Worm (Caenorhabditis elegans) whole organism, L3 larva: Measurements from ENCODE around the gene F59A1.18.
A peak's percentile ranks its signal among the peaks of the same experiment; 100 is the strongest.

ENCODE experiments used
- R02D3.7 ChIP-seq: fragments of 150-350 bp; optimal IDR thresholded peaks from 2 replicates; lab custom pipeline; 2014; ENCODE audit warnings: missing biosample characterization, missing genetic modification characterization
- ZK546.5 ChIP-seq: sonication (generic microtip); optimal IDR thresholded peaks from 2 replicates; lab custom pipeline; 2017; ENCODE audit warnings: missing biosample characterization, missing genetic modification characterization
- aly-2 ChIP-seq: fragments of 150-350 bp; optimal IDR thresholded peaks from 2 replicates; lab custom pipeline; 2014; ENCODE audit warnings: missing biosample characterization, missing genetic modification characterization
- ama-1 ChIP-seq: fragments of 150-350 bp; optimal IDR thresholded peaks from 2 replicates; lab custom pipeline; 2018
- ceh-16 ChIP-seq: sonication (generic microtip); optimal IDR thresholded peaks from 2 replicates; lab custom pipeline; 2017; ENCODE audit warnings: missing biosample characterization, missing genetic modification characterization
- ceh-28 ChIP-seq: fragments of 150-350 bp; optimal IDR thresholded peaks from 2 replicates; lab custom pipeline; 2014; ENCODE audit warnings: missing biosample characterization, missing genetic modification reagents, missing genetic modification characterization
- ceh-82 ChIP-seq: fragments of 150-350 bp; optimal IDR thresholded peaks from 2 replicates; lab custom pipeline; 2014; ENCODE audit warnings: missing biosample characterization, missing genetic modification characterization
- ceh-9 ChIP-seq: sonication (generic microtip); optimal IDR thresholded peaks from 2 replicates; lab custom pipeline; 2018; ENCODE audit warnings: missing biosample characterization, missing genetic modification characterization
- daf-12 ChIP-seq: fragments of 150-350 bp; optimal IDR thresholded peaks from 2 replicates; lab custom pipeline; 2014; ENCODE audit warnings: missing biosample characterization, missing genetic modification reagents, missing genetic modification characterization
- egl-27 ChIP-seq: sonication (generic microtip); optimal IDR thresholded peaks from 4 replicates; lab custom pipeline; 2017; ENCODE audit warnings: missing biosample characterization, missing genetic modification reagents, missing genetic modification characterization
- egl-5 ChIP-seq: fragments of 150-350 bp; optimal IDR thresholded peaks from 2 replicates; lab custom pipeline; 2017; ENCODE audit warnings: missing biosample characterization, missing genetic modification reagents, missing genetic modification characterization, inconsistent platforms
- elt-1 ChIP-seq: fragments of 150-350 bp; optimal IDR thresholded peaks from 2 replicates; lab custom pipeline; 2014; ENCODE audit warnings: missing biosample characterization, missing genetic modification characterization
- elt-2 ChIP-seq: sonication (generic microtip); optimal IDR thresholded peaks from 2 replicates; lab custom pipeline; 2016; ENCODE audit warnings: missing genetic modification reagents, mild to moderate bottlenecking, missing genetic modification characterization, missing compliant biosample characterization
- elt-3 ChIP-seq, 3 experiments: fragments of 150-350 bp in 1 of 3; sonication (generic microtip) in 2 of 3; optimal IDR thresholded peaks; 2 replicates in 2 of 3; 4 replicates in 1 of 3; lab custom pipeline; 2014 to 2017; ENCODE audit warnings: missing biosample characterization in 3 of 3, missing genetic modification characterization in 3 of 3
- eor-1 ChIP-seq, 2 experiments: fragments of 150-350 bp; optimal IDR thresholded peaks; 2 replicates each; lab custom pipeline; 2014 to 2018; ENCODE audit warnings: missing biosample characterization in 2 of 2, missing genetic modification characterization in 2 of 2
- fkh-10 ChIP-seq: sonication (generic microtip); optimal IDR thresholded peaks from 2 replicates; lab custom pipeline; 2017; ENCODE audit warnings: missing biosample characterization, missing genetic modification reagents, missing genetic modification characterization
- fkh-2 ChIP-seq: fragments of 150-350 bp; optimal IDR thresholded peaks from 2 replicates; lab custom pipeline; 2014; ENCODE audit warnings: missing biosample characterization, missing genetic modification reagents, missing genetic modification characterization
- fos-1 ChIP-seq: fragments of 150-350 bp; optimal IDR thresholded peaks from 2 replicates; lab custom pipeline; 2014; ENCODE audit warnings: missing biosample characterization, missing genetic modification characterization
- hmg-11 ChIP-seq: sonication (generic microtip); optimal IDR thresholded peaks from 2 replicates; lab custom pipeline; 2016; ENCODE audit warnings: missing genetic modification characterization, missing compliant biosample characterization
- jun-1 ChIP-seq: fragments of 150-350 bp; optimal IDR thresholded peaks from 2 replicates; lab custom pipeline; 2014; ENCODE audit warnings: missing biosample characterization, missing genetic modification reagents, missing genetic modification characterization
- lin-15B ChIP-seq: fragments of 150-350 bp; optimal IDR thresholded peaks from 2 replicates; lab custom pipeline; 2014; ENCODE audit warnings: missing biosample characterization, missing genetic modification characterization
- lin-39 ChIP-seq: fragments of 150-350 bp; optimal IDR thresholded peaks from 2 replicates; lab custom pipeline; 2018; ENCODE audit warnings: missing biosample characterization, missing genetic modification reagents, missing genetic modification characterization
- lsy-12 ChIP-seq: sonication (generic microtip); optimal IDR thresholded peaks from 2 replicates; lab custom pipeline; 2016; ENCODE audit warnings: mild to moderate bottlenecking, missing genetic modification characterization, missing compliant biosample characterization
- mdl-1 ChIP-seq: fragments of 150-350 bp; optimal IDR thresholded peaks from 2 replicates; lab custom pipeline; 2014; ENCODE audit warnings: missing biosample characterization, missing genetic modification characterization
- mml-1 ChIP-seq: fragments of 150-350 bp; sonication (generic microtip); optimal IDR thresholded peaks from 3 replicates; lab custom pipeline; 2014; ENCODE audit warnings: missing biosample characterization, missing genetic modification characterization
- nfya-1 ChIP-seq: sonication (generic microtip); optimal IDR thresholded peaks from 2 replicates; lab custom pipeline; 2017; ENCODE audit warnings: missing genetic modification characterization, mild to moderate bottlenecking, missing compliant biosample characterization, antibody characterized with exemption, moderate library complexity; ENCODE audit not compliant: insufficient read depth
- nhr-11 ChIP-seq: fragments of 150-350 bp; optimal IDR thresholded peaks from 2 replicates; lab custom pipeline; 2014; ENCODE audit warnings: missing biosample characterization, missing genetic modification characterization
- nhr-12 ChIP-seq: fragments of 150-350 bp; optimal IDR thresholded peaks from 2 replicates; lab custom pipeline; 2014; ENCODE audit warnings: missing biosample characterization, missing genetic modification characterization
- nhr-23 ChIP-seq: fragments of 150-350 bp; optimal IDR thresholded peaks from 2 replicates; lab custom pipeline; 2014; ENCODE audit warnings: missing biosample characterization, missing genetic modification reagents, missing genetic modification characterization
- nhr-237 ChIP-seq: fragments of 150-350 bp; optimal IDR thresholded peaks from 2 replicates; lab custom pipeline; 2014; ENCODE audit warnings: missing biosample characterization, missing genetic modification characterization
- nhr-25 ChIP-seq: sonication (generic microtip); optimal IDR thresholded peaks from 2 replicates; lab custom pipeline; 2017; ENCODE audit warnings: missing biosample characterization, missing genetic modification characterization
- nhr-28 ChIP-seq: fragments of 150-350 bp; optimal IDR thresholded peaks from 2 replicates; lab custom pipeline; 2014; ENCODE audit warnings: missing biosample characterization, missing genetic modification characterization
- nhr-43 ChIP-seq: sonication (generic microtip); optimal IDR thresholded peaks from 2 replicates; lab custom pipeline; 2016; ENCODE audit warnings: mild to moderate bottlenecking, missing genetic modification characterization, missing compliant biosample characterization; ENCODE audit not compliant: poor library complexity, severe bottlenecking
- nhr-67 ChIP-seq: fragments of 150-350 bp; optimal IDR thresholded peaks from 2 replicates; lab custom pipeline; 2014; ENCODE audit warnings: missing biosample characterization, missing genetic modification characterization
- nhr-76 ChIP-seq: fragments of 150-350 bp; sonication (generic microtip); optimal IDR thresholded peaks from 5 replicates; lab custom pipeline; 2014; ENCODE audit warnings: missing biosample characterization, missing genetic modification characterization
- nhr-77 ChIP-seq: fragments of 150-350 bp; optimal IDR thresholded peaks from 2 replicates; lab custom pipeline; 2014; ENCODE audit warnings: missing biosample characterization, missing genetic modification characterization
- pha-4 ChIP-seq: fragments of 150-350 bp; optimal IDR thresholded peaks from 2 replicates; lab custom pipeline; 2014; ENCODE audit warnings: missing biosample characterization, missing genetic modification reagents, missing genetic modification characterization
- pqm-1 ChIP-seq: fragments of 150-350 bp; optimal IDR thresholded peaks from 2 replicates; lab custom pipeline; 2017; ENCODE audit warnings: missing biosample characterization, missing genetic modification characterization, inconsistent platforms
- sea-2 ChIP-seq: fragments of 150-350 bp; sonication (generic microtip); optimal IDR thresholded peaks from 4 replicates; lab custom pipeline; 2014; ENCODE audit warnings: missing biosample characterization, missing genetic modification reagents, missing genetic modification characterization
- skn-1 ChIP-seq: fragments of 150-350 bp; optimal IDR thresholded peaks from 2 replicates; lab custom pipeline; 2014; ENCODE audit warnings: missing biosample characterization, missing genetic modification characterization
- snpc-4 ChIP-seq: fragments of 150-350 bp; optimal IDR thresholded peaks from 2 replicates; lab custom pipeline; 2014; ENCODE audit warnings: missing biosample characterization, missing genetic modification characterization
- tbx-2 ChIP-seq: sonication (generic microtip); optimal IDR thresholded peaks from 2 replicates; lab custom pipeline; 2016; ENCODE audit warnings: mild to moderate bottlenecking, missing genetic modification characterization, missing compliant biosample characterization
- unc-39 ChIP-seq: sonication (generic microtip); optimal IDR thresholded peaks from 4 replicates; lab custom pipeline; 2017; ENCODE audit warnings: missing biosample characterization, missing genetic modification characterization
- unc-62 ChIP-seq: fragments of 150-350 bp; sonication (generic microtip); optimal IDR thresholded peaks from 4 replicates; lab custom pipeline; 2014; ENCODE audit warnings: missing biosample characterization, missing genetic modification reagents, missing genetic modification characterization
- zag-1 ChIP-seq: fragments of 150-350 bp; optimal IDR thresholded peaks from 2 replicates; lab custom pipeline; 2014; ENCODE audit warnings: missing biosample characterization, missing genetic modification characterization
- ztf-11 ChIP-seq: fragments of 150-350 bp; optimal IDR thresholded peaks from 2 replicates; lab custom pipeline; 2014; ENCODE audit warnings: missing biosample characterization, missing genetic modification characterization
- ztf-4 ChIP-seq: fragments of 150-350 bp; optimal IDR thresholded peaks from 2 replicates; lab custom pipeline; 2014; ENCODE audit warnings: missing biosample characterization, missing genetic modification characterization

Gene F59A1.18

DNA sequence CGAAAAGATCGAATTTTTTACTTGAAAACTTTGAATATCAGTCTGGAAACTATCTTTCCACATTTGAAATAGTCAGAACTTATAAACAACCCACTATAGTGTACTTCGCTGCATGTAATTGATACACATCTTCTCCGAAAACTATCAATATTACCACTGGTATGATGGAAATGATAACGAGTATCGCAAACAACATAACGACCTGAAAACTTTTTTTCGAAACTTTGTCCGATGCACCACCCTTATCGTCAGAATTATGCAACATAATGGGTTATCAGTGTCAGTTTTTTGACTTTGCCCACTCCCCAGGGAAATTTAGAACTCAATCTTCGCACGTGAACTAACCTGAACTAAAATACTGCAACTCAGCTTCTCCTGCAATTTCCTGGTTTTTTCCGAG lies 24.5 kb downstream of the F59A1.18 start:
- no peak for TF ChIP-seq ceh-82 (tag; lab: Kevin White, UChicago)
- peak; percentile 81 for TF ChIP-seq pqm-1
- TF ChIP-seq ama-1 (lab: Kevin White, UChicago) = no peak
- TF ChIP-seq nhr-28 (tag; lab: Kevin White, UChicago) = no peak
- TF ChIP-seq elt-2 (tag; lab: Kevin White, UChicago) = peak; percentile 96
- TF ChIP-seq nhr-23 = no peak
- TF ChIP-seq unc-62 = no peak

DNA sequence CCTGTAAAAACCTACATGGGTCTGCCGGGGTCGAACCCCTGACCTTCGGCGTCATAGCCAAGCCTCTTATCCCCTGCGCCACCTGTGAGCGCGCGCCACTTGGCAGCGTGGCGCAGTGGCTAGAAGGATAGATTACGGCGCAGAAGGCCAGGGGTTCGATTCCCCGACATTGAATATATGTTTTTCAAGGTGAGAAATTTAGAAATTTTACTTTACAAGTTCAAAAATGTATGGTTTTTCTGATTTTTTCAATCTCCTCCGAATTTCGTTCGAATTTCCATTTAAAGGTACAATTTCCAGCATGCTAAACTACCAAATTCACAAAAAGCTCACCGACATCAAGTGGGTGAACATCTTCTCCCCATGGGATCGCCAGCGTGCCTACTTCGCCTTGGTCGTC lies 26.7 kb downstream of the F59A1.18 start, which contains the start of gene dgat-2:
Gene dgat-2 (plus strand): TSS at position 301 of the 400 bp plus-strand sequence.
- TF ChIP-seq zag-1 (tag; lab: Kevin White, UChicago) (no peak), aly-2 (no peak), fkh-2 (tag; lab: Kevin White, UChicago) (no peak), ama-1 (lab: Kevin White, UChicago) (no peak), elt-3 (tag; optimal IDR thresholded peaks at IDR 0.05; lab: Kevin White, UChicago) (no peak), snpc-4 (tag; lab: Kevin White, UChicago) (no peak), nhr-11 (no peak), nhr-25 (no peak)

DNA sequence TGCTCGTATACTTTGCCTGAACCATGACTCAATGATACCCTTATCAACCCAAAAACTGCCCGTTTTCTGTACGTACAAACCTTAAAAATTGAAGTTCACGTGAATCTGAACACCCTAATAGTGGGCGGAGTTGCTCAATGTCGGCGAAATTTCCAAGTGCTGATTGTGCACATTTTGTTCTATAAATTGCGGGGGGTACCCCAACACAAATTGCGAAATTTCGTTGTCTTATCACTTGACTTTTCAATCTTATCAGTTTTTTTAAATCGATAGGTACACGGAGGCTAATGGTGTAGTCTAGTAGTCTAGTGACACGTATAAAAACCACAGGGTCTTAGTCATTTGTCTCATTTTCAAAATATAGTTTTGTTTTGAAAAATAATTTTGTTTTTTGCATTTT lies 27.5 kb downstream of the F59A1.18 start, which contains the start of gene fbxa-108:
Gene fbxa-108 (minus strand): TSS at position 158 of the 400 bp plus-strand sequence.
- TF ChIP-seq aly-2 (no peak), ama-1 (lab: Kevin White, UChicago) (no peak), elt-1 (tag; lab: Kevin White, UChicago) (no peak), lin-39 (tag; lab: Kevin White, UChicago) (no peak), eor-1 (tag; optimal IDR thresholded peaks at IDR 0.05; lab: Kevin White, UChicago) (no peak), ztf-4 (no peak), lin-15B (tag; lab: Kevin White, UChicago) (no peak), nhr-237 (tag; lab: Kevin White, UChicago) (no peak), skn-1 (tag; lab: Kevin White, UChicago) (no peak), jun-1 (tag; lab: Kevin White, UChicago) (peak; percentile 87), nhr-11 (no peak), lsy-12 (tag; lab: Kevin White, UChicago) (no peak), pha-4 (tag; lab: Kevin White, UChicago) (peak; percentile 71), nhr-28 (tag; lab: Kevin White, UChicago) (no peak), daf-12 (tag; lab: Kevin White, UChicago) (no peak), nhr-23 (no peak), snpc-4 (tag; lab: Kevin White, UChicago) (peak; percentile 14), elt-2 (tag; lab: Kevin White, UChicago) (peak; percentile 100), unc-62 (no peak), ceh-16 (tag; lab: Kevin White, UChicago) (no peak), ZK546.5 (tag; lab: Kevin White, UChicago) (no peak), zag-1 (tag; lab: Kevin White, UChicago) (no peak), mml-1 (no peak), nhr-77 (tag; lab: Kevin White, UChicago) (no peak), tbx-2 (no peak), ztf-11 (no peak), nhr-25 (no peak), hmg-11 (tag; lab: Kevin White, UChicago) (no peak), egl-5 (tag; lab: Kevin White, UChicago) (no peak), nhr-12 (tag; lab: Kevin White, UChicago) (no peak), elt-3 (tag; optimal IDR thresholded peaks at IDR 0.05; lab: Kevin White, UChicago) (no peak), sea-2 (GFP tag; lab: Kevin White, UChicago) (no peak), pqm-1 (peak; percentile 99), nhr-43 (tag; lab: Kevin White, UChicago) (no peak), fkh-10 (GFP tag; lab: Kevin White, UChicago) (no peak), fos-1 (tag; lab: Kevin White, UChicago) (no peak), R02D3.7 (tag; lab: Kevin White, UChicago) (no peak), mdl-1 (tag; lab: Kevin White, UChicago) (no peak), ceh-28 (tag; lab: Kevin White, UChicago) (peak; percentile 60), fkh-2 (tag; lab: Kevin White, UChicago) (no peak), nhr-67 (no peak), nfya-1 (tag; lab: Kevin White, UChicago) (no peak), ceh-82 (tag; lab: Kevin White, UChicago) (no peak), egl-27 (tag; lab: Kevin White, UChicago) (no peak), unc-39 (tag; lab: Kevin White, UChicago) (no peak), ceh-9 (no peak), nhr-76 (no peak)
